Worm (Caenorhabditis elegans) whole organism, L4 larva: Measurements from ENCODE around the gene W10C4.1.

Experiments
- F26F4.8 ChIP-seq: fragments of 200-800 bp; sonication (Bioruptor generic); conservative IDR thresholded peaks from 2 replicates; pipeline ENCODE4 v1.3.6; 2022; ENCODE audit warnings: missing genetic modification characterization, missing compliant biosample characterization
- F37D6.2 ChIP-seq: sonication (generic microtip); optimal IDR thresholded peaks from 2 replicates; lab custom pipeline; 2016; ENCODE audit warnings: mild to moderate bottlenecking, missing genetic modification characterization, missing compliant biosample characterization
- F49E8.2 ChIP-seq: sonication (generic microtip); optimal IDR thresholded peaks from 2 replicates; lab custom pipeline; 2016; ENCODE audit warnings: missing compliant biosample characterization, mild to moderate bottlenecking, missing genetic modification characterization, borderline replicate concordance
- Y105C5A.15 ChIP-seq: fragments of 200-800 bp; sonication (Bioruptor generic); IDR thresholded peaks from 2 replicates; pipeline ENCODE4 v1.3.6; 2022; ENCODE audit warnings: missing genetic modification characterization, missing compliant biosample characterization
- aha-1 ChIP-seq: fragments of 150-350 bp; peaks from one replicate; lab custom pipeline; 2014; ENCODE audit warnings: missing biosample characterization, missing genetic modification characterization
- ceh-44 ChIP-seq: fragments of 200-800 bp; sonication (Bioruptor generic); IDR thresholded peaks from 2 replicates; pipeline ENCODE4 v1.3.6; 2022; ENCODE audit warnings: missing genetic modification reagents, missing genetic modification characterization, missing compliant biosample characterization
- ceh-62 ChIP-seq: sonication (generic microtip); optimal IDR thresholded peaks from 2 replicates; lab custom pipeline; 2017; ENCODE audit warnings: missing biosample characterization, missing genetic modification characterization
- daf-19 ChIP-seq: fragments of 200-800 bp; sonication (Bioruptor generic); conservative IDR thresholded peaks from 2 replicates; pipeline ENCODE4 v1.3.6; 2022; ENCODE audit warnings: missing genetic modification characterization, missing compliant biosample characterization
- daf-8 ChIP-seq: fragments of 200-800 bp; sonication (Bioruptor generic); IDR thresholded peaks from 2 replicates; pipeline ENCODE4 v1.3.6; 2022; ENCODE audit warnings: missing genetic modification characterization, missing compliant biosample characterization
- dmd-6 ChIP-seq: fragments of 200-800 bp; sonication (Bioruptor generic); IDR thresholded peaks from 2 replicates; pipeline ENCODE4 v1.3.6; 2022; ENCODE audit warnings: missing genetic modification reagents, missing genetic modification characterization, missing compliant biosample characterization
- dmd-8 ChIP-seq: fragments of 200-800 bp; sonication (Bioruptor generic); IDR thresholded peaks from 2 replicates; pipeline ENCODE4 v1.3.6; 2022; ENCODE audit warnings: missing genetic modification characterization, missing compliant biosample characterization
- dmd-9 ChIP-seq: fragments of 200-800 bp; sonication (Bioruptor generic); IDR thresholded peaks from 2 replicates; pipeline ENCODE4 v1.3.6; 2022; ENCODE audit warnings: missing genetic modification reagents, missing genetic modification characterization, missing compliant biosample characterization
- duxl-1 ChIP-seq: sonication (generic microtip); optimal IDR thresholded peaks from 2 replicates; lab custom pipeline; 2016; ENCODE audit warnings: mild to moderate bottlenecking, missing genetic modification characterization, moderate library complexity, missing compliant biosample characterization; ENCODE audit not compliant: poor library complexity
- egl-27 ChIP-seq: sonication (generic microtip); optimal IDR thresholded peaks from 3 replicates; lab custom pipeline; 2017; ENCODE audit warnings: missing biosample characterization, missing genetic modification reagents, missing genetic modification characterization
- egl-43 ChIP-seq: fragments of 200-800 bp; sonication (Bioruptor generic); IDR thresholded peaks from 2 replicates; pipeline ENCODE4 v1.3.6; 2022; ENCODE audit warnings: missing genetic modification reagents, missing genetic modification characterization, missing compliant biosample characterization
- gei-8 ChIP-seq: fragments of 200-800 bp; sonication (Bioruptor generic); optimal IDR thresholded peaks from 2 replicates; lab custom pipeline; 2018; ENCODE audit warnings: mild to moderate bottlenecking, missing genetic modification characterization, missing compliant biosample characterization
- hif-1 ChIP-seq, 2 experiments: sonication (generic microtip); optimal IDR thresholded peaks; 2 replicates each; lab custom pipeline; 2016 to 2017; ENCODE audit warnings: missing compliant biosample characterization in 2 of 2, missing genetic modification characterization in 2 of 2, missing genetic modification reagents in 2 of 2, missing genotype in 2 of 2, mild to moderate bottlenecking in 1 of 2
- hlh-30 ChIP-seq: sonication (generic microtip); optimal IDR thresholded peaks from 2 replicates; lab custom pipeline; 2017; ENCODE audit warnings: antibody characterized with exemption, mild to moderate bottlenecking, missing genetic modification characterization, missing compliant biosample characterization; ENCODE audit not compliant: insufficient read depth
- hmg-1.1 ChIP-seq: fragments of 200-800 bp; sonication (Bioruptor generic); IDR thresholded peaks from 2 replicates; pipeline ENCODE4 v1.3.6; 2022; ENCODE audit warnings: missing genetic modification reagents, missing genetic modification characterization, missing compliant biosample characterization
- jun-1 ChIP-seq: fragments of 150-350 bp; optimal IDR thresholded peaks from 2 replicates; lab custom pipeline; 2014; ENCODE audit warnings: missing biosample characterization, missing genetic modification reagents, missing genetic modification characterization
- lin-1 ChIP-seq: fragments of 200-800 bp; sonication (Bioruptor generic); IDR thresholded peaks from 2 replicates; pipeline ENCODE4 v1.3.6; 2022; ENCODE audit warnings: missing genetic modification reagents, missing genetic modification characterization, missing compliant biosample characterization
- madf-5 ChIP-seq, 2 experiments: fragments of 200-800 bp; sonication (Bioruptor generic); IDR thresholded peaks; 2 replicates each; pipeline ENCODE4 v1.3.6; 2022; ENCODE audit warnings: missing compliant biosample characterization in 2 of 2, missing genetic modification characterization in 2 of 2
- mxl-3 ChIP-seq: fragments of 200-800 bp; sonication (Bioruptor generic); optimal IDR thresholded peaks from 2 replicates; lab custom pipeline; 2018; ENCODE audit warnings: mild to moderate bottlenecking, missing genetic modification characterization, missing compliant biosample characterization
- nhr-102 ChIP-seq: sonication (generic microtip); optimal IDR thresholded peaks from 2 replicates; lab custom pipeline; 2016; ENCODE audit warnings: mild to moderate bottlenecking, missing genetic modification characterization, moderate library complexity, missing compliant biosample characterization
- nhr-11 ChIP-seq: fragments of 150-350 bp; optimal IDR thresholded peaks from 2 replicates; lab custom pipeline; 2014; ENCODE audit warnings: missing biosample characterization, missing genetic modification characterization
- nhr-28 ChIP-seq: fragments of 150-350 bp; optimal IDR thresholded peaks from 2 replicates; lab custom pipeline; 2014; ENCODE audit warnings: missing biosample characterization, missing genetic modification characterization
- nhr-41 ChIP-seq: fragments of 200-800 bp; sonication (Bioruptor generic); IDR thresholded peaks from 2 replicates; pipeline ENCODE4 v1.3.6; 2022; ENCODE audit warnings: missing genetic modification reagents, missing genetic modification characterization, missing compliant biosample characterization
- rbr-2 ChIP-seq: sonication (generic microtip); optimal IDR thresholded peaks from 2 replicates; lab custom pipeline; 2016; ENCODE audit warnings: missing genotype, missing genetic modification characterization, missing compliant biosample characterization
- saeg-2 ChIP-seq: fragments of 200-800 bp; sonication (Bioruptor generic); IDR thresholded peaks from 2 replicates; pipeline ENCODE4 v1.3.6; 2022; ENCODE audit warnings: missing genetic modification reagents, missing genetic modification characterization, missing compliant biosample characterization
- set-16 ChIP-seq: fragments of 200-800 bp; sonication (Bioruptor generic); IDR thresholded peaks from 2 replicates; pipeline ENCODE4 v1.3.6; 2022; ENCODE audit warnings: missing genetic modification reagents, missing genetic modification characterization, missing compliant biosample characterization
- spr-1 ChIP-seq: sonication (generic microtip); optimal IDR thresholded peaks from 2 replicates; lab custom pipeline; 2016; ENCODE audit warnings: mild to moderate bottlenecking, missing genetic modification characterization, missing compliant biosample characterization
- unc-62 ChIP-seq, 3 experiments: fragments of 150-350 bp in 1 of 3; sonication (generic microtip); optimal IDR thresholded peaks in 2 of 3; peaks in 1 of 3; 1 replicate in 1 of 3; 2 replicates in 2 of 3; lab custom pipeline; 2014 to 2017; ENCODE audit warnings: missing biosample characterization in 3 of 3, missing genetic modification characterization in 3 of 3, missing genetic modification reagents in 3 of 3, missing genotype in 1 of 3
- zag-1 ChIP-seq: fragments of 150-350 bp; optimal IDR thresholded peaks from 2 replicates; lab custom pipeline; 2014; ENCODE audit warnings: missing biosample characterization, missing genetic modification characterization
- ztf-11 ChIP-seq: fragments of 150-350 bp; optimal IDR thresholded peaks from 2 replicates; lab custom pipeline; 2014; ENCODE audit warnings: missing biosample characterization, missing genetic modification characterization

W10C4.1 gene

DNA sequence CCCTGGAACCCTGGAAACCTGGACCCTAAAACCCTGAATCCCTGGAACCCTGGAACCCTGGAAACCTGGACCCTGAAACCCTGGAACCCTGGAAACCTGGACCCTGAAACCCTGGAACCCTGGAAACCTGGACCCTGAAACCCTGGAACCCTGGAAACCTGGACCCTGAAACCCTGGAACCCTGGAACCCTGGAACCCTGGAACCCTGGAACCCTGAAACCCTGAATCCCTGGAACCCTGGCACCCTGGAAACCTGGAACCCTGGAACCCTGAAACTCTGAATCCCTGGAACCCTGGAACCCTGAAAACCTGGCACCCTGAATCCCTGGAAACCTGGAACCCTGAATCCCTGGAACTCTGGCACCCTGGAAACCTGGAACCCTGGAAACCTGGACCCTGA, 38.5 kb downstream of the W10C4.1 start:
- TF ChIP-seq set-16 (GFP tag; lab: Robert Waterston, UW), result peak; percentile 88

DNA sequence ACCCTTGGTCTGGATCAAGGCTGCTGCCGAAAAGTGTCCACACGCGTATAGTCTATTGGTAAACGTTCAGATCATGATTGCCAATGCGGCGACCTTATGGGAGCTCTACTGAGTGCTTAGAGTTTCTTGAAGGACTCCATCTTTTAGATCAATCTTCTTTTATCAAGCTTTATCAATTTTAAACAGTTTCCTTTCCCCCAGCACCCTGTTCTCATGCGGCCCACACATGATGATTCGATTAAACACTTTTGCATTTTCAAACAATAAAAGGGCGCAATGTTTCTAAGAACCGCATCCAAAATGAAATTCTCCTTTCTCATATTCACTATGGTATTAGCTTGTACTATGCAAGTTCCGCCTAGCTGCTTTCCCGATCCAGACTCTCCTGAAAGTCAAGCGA, 41.5 kb downstream of the W10C4.1 start, which contains the start of gene F40G9.7:
F40G9.7 (plus strand) TSS at position 301 of the 400 bp plus-strand sequence.
- TF ChIP-seq ceh-44 (GFP tag; lab: Robert Waterston, UW), result no peak
- peak; percentile 85 for TF ChIP-seq aha-1 (tag; lab: Kevin White, UChicago)

DNA sequence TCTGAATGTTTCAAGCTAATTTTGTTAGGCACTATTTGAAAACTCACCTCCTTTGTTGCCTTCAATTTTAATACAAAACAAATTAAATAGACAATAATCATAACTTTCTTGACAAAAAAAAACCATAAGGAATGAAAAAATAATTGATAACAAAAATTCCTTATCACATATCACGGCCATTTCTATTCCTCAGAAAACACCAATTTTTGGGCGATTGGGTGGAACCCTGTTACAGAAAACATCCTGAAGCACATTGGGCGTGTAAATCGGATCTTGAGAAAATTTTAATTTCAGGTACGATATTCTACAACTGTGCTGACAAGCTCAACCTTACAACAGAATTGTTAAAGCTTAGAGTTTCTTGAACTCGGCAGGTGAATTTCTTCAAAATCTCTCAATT, 42.1 kb downstream of the W10C4.1 start, which contains the start of gene F40G9.8:
F40G9.8 (minus strand) TSS at position 101 of the 400 bp plus-strand sequence.
- no peak for TF ChIP-seq zag-1 (tag; lab: Kevin White, UChicago)
- TF ChIP-seq hmg-1.1 (GFP tag; lab: Robert Waterston, UW), result no peak
- no peak for TF ChIP-seq egl-27 (tag; lab: Kevin White, UChicago)
- no peak for TF ChIP-seq daf-8 (GFP tag; lab: Robert Waterston, UW)
- TF ChIP-seq hlh-30 (tag; lab: Kevin White, UChicago), result no peak
- TF ChIP-seq ceh-44 (GFP tag; lab: Robert Waterston, UW), result no peak

DNA sequence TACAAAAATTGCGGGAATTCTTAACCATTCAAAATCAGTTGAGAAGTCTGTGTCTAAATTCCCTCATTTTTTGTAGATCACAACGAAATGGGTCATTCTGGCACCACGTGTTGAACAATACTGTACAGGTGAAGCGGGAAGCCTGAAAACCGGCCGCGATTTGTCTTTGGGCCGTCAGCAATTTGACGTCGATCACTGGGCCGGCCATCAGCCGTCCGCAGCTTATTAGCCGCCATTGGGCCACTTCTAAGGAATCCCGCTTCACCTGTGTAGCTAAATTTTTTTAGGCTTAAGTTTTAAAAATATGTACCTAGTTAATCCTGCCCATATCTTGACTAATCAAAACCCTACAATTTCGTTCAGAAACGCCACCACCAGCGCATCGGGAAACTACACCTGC, 47.3 kb downstream of the W10C4.1 start:
- TF ChIP-seq duxl-1 (tag; lab: Kevin White, UChicago) (no peak), unc-62 (GFP tag; optimal IDR thresholded peaks at IDR 0.05 in 1 of 2; lab: Kevin White, UChicago) (peak in 1 of 2 experiments; percentile 75), unc-62 (tag; optimal IDR thresholded peaks at IDR 0.05; lab: Kevin White, UChicago) (no peak), madf-5 (GFP tag; IDR thresholded peaks at IDR 0.05; lab: Robert Waterston, UW) (0 out of 4 replicates have a peak, but pooled peaks of 1 of the 2 experiments have one; percentile 35), daf-8 (GFP tag; lab: Robert Waterston, UW) (0 out of 2 replicates have a peak, but pooled peaks have one; percentile 9), gei-8 (GFP tag; lab: Kevin White, UChicago) (no peak), dmd-8 (GFP tag; lab: Robert Waterston, UW) (peak; percentile 10; the same call in 1 of the 2 replicates), jun-1 (tag; lab: Kevin White, UChicago) (no peak), set-16 (GFP tag; lab: Robert Waterston, UW) (peak; percentile 26; the same call in 1 of the 2 replicates), saeg-2 (GFP tag; lab: Robert Waterston, UW) (no peak), egl-43 (GFP tag; lab: Robert Waterston, UW) (peak; percentile 40; the same call in 1 of the 2 replicates), aha-1 (tag; lab: Kevin White, UChicago) (peak; percentile 95)

DNA sequence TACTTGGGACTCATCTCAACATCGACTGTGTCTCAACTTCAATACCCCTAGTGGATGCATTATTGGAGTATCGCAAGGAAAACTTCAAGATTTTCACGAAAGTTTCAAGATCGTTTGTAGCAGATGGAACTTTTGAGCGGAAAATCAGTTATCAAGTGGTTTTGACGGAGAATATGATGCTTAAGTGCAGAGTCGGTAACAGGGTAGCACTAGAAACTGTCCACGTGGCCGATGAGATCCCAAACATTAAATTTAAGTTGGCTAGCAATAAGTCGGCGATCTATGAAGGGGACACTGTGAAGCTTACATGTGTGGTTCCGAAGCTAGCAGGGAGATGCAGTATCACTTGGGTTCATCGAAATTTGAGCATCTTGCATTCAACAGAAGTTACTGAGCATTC, 47.8 kb downstream of the W10C4.1 start:
- TF ChIP-seq hif-1 (tag; optimal IDR thresholded peaks at IDR 0.05; lab: Kevin White, UChicago) (no peak), unc-62 (GFP tag; optimal IDR thresholded peaks at IDR 0.05 in 1 of 2; lab: Kevin White, UChicago) (peak in 1 of 2 experiments; percentile 90), unc-62 (tag; optimal IDR thresholded peaks at IDR 0.05; lab: Kevin White, UChicago) (no peak)
- TF ChIP-seq, all 104 proteins: peak for 1

DNA sequence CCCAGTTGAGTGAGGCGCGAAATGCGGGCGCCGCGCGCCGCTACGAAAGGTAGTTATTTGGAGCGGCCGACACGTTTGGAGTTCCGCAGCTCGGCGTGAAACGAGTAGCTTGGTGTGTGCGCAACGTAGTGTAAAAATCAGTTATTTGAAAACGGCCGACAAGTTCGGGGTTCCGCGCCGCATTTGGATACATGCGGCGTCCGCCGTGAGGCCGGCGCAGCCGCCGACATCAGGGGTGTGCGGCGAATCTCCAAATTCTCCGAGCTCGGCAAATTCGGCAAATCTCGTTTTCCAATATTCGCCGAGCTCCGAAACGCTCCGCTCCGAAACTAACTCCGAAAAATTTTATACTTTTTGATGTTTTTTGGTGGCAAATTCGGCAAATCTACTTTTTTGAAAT, 48.9 kb downstream of the W10C4.1 start:
- TF ChIP-seq set-16 (GFP tag; lab: Robert Waterston, UW), result peak; percentile 78
- no peak for TF ChIP-seq F49E8.2
- no peak for TF ChIP-seq unc-62 (GFP tag; optimal IDR thresholded peaks at IDR 0.05 in 1 of 2; lab: Kevin White, UChicago)
- no peak for TF ChIP-seq unc-62 (tag; optimal IDR thresholded peaks at IDR 0.05; lab: Kevin White, UChicago)
- TF ChIP-seq aha-1 (tag; lab: Kevin White, UChicago), result peak; percentile 17

DNA sequence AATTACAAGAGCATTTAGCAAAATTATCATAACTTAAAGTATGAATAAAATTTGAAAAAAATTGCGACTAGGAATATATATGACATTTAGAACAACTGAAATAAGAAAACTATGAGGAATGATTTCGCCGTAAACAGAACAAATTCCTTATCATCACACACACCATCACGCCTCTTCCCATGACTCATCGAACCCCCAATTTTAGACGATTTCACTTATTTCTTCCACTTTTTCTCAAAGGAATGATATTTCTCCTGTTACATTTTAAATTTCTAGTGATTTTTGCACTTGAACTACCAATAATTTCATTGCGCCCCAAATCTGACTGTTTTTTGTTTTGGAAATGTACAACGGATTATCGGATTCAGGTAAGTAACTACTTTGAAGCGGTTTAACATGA, 50.3 kb downstream of the W10C4.1 start, which contains the start of the genes zig-13 and ver-1:
zig-13 (minus strand) TSS at position 101 of the 400 bp plus-strand sequence.
ver-1 (plus strand) TSS at position 180 of the 400 bp plus-strand sequence.
- TF ChIP-seq ztf-11 (tag; lab: Kevin White, UChicago), result no peak
- no peak for TF ChIP-seq mxl-3
- no peak for TF ChIP-seq daf-8 (GFP tag; lab: Robert Waterston, UW)

DNA sequence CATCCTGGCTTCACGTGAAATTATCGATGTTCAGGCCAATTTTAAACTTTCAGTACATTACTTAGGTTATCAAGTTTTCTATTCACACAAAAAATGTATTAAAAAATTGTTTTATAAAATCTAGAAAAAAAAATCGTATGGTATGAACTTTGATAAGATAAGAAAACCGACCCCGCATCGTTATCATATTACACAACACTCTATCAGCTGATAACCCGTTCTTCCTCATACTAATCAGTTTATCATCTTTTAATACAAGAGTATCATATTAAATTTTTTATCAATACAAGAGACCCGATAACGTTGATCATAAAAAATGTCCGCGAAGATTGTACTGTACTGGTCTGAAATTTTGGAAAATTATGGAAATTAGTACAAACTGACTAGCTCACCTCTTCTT, 52.8 kb downstream of the W10C4.1 start:
- TF ChIP-seq daf-19 (GFP tag; lab: Robert Waterston, UW) (no peak), dmd-6 (GFP tag; lab: Robert Waterston, UW) (peak; percentile 98), ceh-62 (tag; lab: Kevin White, UChicago) (no peak), nhr-41 (peak; percentile 100), gei-8 (GFP tag; lab: Kevin White, UChicago) (no peak), F37D6.2 (tag; lab: Kevin White, UChicago) (no peak), F26F4.8 (GFP tag; lab: Robert Waterston, UW) (no peak), nhr-28 (tag; lab: Kevin White, UChicago) (peak; percentile 99), nhr-11 (tag; lab: Kevin White, UChicago) (no peak), dmd-9 (no peak), Y105C5A.15 (no peak), spr-1 (tag; lab: Kevin White, UChicago) (no peak), lin-1 (GFP tag; lab: Robert Waterston, UW) (peak; percentile 96), rbr-2 (tag; lab: Kevin White, UChicago) (no peak), nhr-102 (tag; lab: Kevin White, UChicago) (no peak)
